Worm (Caenorhabditis elegans): ENCODE data around the gene Y39A1A.20.

ce11 chrIII:10714541-10714940 lies 14.2 kb upstream of the Y39A1A.20 start:
- TF ChIP-seq fos-1 (tag; optimal IDR thresholded peaks at IDR 0.05) (no peak), unc-62 (GFP tag; optimal IDR thresholded peaks at IDR 0.05) (no peak)
